Worm (Caenorhabditis elegans) whole organism, L4 larva: Measurements from ENCODE around the gene T19C3.3.

ENCODE experiments used
- aha-1 ChIP-seq: fragments of 150-350 bp; peaks from one replicate; lab custom pipeline; 2014; ENCODE audit warnings: missing biosample characterization, missing genetic modification characterization
- dpl-1 ChIP-seq: fragments of 150-350 bp; optimal IDR thresholded peaks from 2 replicates; lab custom pipeline; 2014; ENCODE audit warnings: missing biosample characterization, missing genetic modification reagents, missing genetic modification characterization
- hlh-30 ChIP-seq: sonication (generic microtip); optimal IDR thresholded peaks from 2 replicates; lab custom pipeline; 2017; ENCODE audit warnings: antibody characterized with exemption, mild to moderate bottlenecking, missing genetic modification characterization, missing compliant biosample characterization; ENCODE audit not compliant: insufficient read depth
- mdl-1 ChIP-seq, 2 experiments: fragments of 150-350 bp in 1 of 2; sonication (generic microtip) in 1 of 2; optimal IDR thresholded peaks; 2 replicates each; lab custom pipeline; 2014 to 2017; ENCODE audit warnings: missing biosample characterization in 2 of 2, missing genetic modification characterization in 2 of 2
- pha-4 ChIP-seq, 2 experiments: fragments of 150-350 bp in 1 of 2; fragments of 200-800 bp in 1 of 2; sonication (Bioruptor generic) in 1 of 2; IDR thresholded peaks in 1 of 2; optimal IDR thresholded peaks in 1 of 2; 2 replicates each; pipeline versions ENCODE4 v1.3.6 to Lab custom; 2014 to 2022; ENCODE audit warnings: missing genetic modification characterization in 2 of 2, missing genetic modification reagents in 2 of 2, missing biosample characterization in 1 of 2, missing compliant biosample characterization in 1 of 2
- unc-62 ChIP-seq, 3 experiments: fragments of 150-350 bp in 1 of 3; sonication (generic microtip); optimal IDR thresholded peaks in 2 of 3; peaks in 1 of 3; 1 replicate in 1 of 3; 2 replicates in 2 of 3; lab custom pipeline; 2014 to 2017; ENCODE audit warnings: missing biosample characterization in 3 of 3, missing genetic modification characterization in 3 of 3, missing genetic modification reagents in 3 of 3, missing genotype in 1 of 3

DNA sequence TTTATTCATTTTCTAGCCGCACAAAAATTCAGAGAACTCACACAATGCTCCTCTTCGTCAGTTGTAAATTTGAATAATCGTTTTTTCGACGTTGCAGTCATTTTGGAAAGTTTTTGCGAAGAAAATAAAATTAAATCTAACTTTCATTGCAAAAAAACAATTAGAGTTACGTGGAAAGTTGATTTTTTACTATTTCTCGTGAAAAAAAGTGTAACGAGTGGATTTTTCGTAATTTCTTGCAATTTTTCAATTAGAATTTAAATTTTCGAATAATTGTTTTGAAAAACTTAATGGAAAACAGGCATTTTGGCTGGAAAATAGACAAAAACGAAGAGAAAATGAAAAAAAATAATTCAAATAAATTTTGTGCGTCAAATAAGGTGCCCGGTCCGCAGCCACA is 15.7 kb downstream of the T19C3.3 start, which contains the start of gene Y55B1AR.2:
- TF ChIP-seq pha-4 (GFP tag; IDR thresholded peaks at IDR 0.05; lab: Robert Waterston, UW) (no peak), pha-4 (tag; optimal IDR thresholded peaks at IDR 0.05; lab: Kevin White, UChicago) (no peak), unc-62 (GFP tag; optimal IDR thresholded peaks at IDR 0.05 in 1 of 2; lab: Kevin White, UChicago) (no peak), unc-62 (tag; optimal IDR thresholded peaks at IDR 0.05; lab: Kevin White, UChicago) (no peak), mdl-1 (tag; optimal IDR thresholded peaks at IDR 0.05; lab: Kevin White, UChicago) (no peak), dpl-1 (no peak), hlh-30 (tag; lab: Kevin White, UChicago) (no peak), aha-1 (tag; lab: Kevin White, UChicago) (no peak)
